Worm (Caenorhabditis elegans) whole organism, L4/young adult: ENCODE results near the gene cut-2.

Experiments
- W03F9.2 ChIP-seq: fragments of 150-350 bp; optimal IDR thresholded peaks from 2 replicates; lab custom pipeline; 2014; ENCODE audit warnings: missing biosample characterization, missing genetic modification characterization
- him-1 ChIP-seq: sonication (generic microtip); optimal IDR thresholded peaks from 2 replicates; lab custom pipeline; 2016; ENCODE audit warnings: missing genotype, missing genetic modification reagents, missing genetic modification characterization, missing compliant biosample characterization

DNA sequence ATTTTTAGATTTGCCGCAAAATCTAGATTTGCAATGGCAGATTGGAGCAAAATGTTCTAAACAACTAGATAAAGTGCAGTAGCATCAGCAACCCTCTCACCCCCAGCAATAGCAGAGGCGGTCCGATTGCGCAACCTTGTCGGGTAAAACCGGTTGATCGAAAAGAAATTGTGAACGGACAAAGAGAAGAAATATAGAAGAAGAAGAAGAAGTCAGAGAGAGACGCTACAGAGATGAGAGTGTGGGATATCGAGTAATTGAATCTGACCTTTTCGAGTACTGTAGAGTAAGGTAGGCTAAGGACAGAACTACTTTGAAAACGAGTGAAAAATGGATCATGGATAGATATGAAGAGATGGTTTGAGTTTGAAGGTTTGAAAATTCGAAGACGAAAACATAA, 38.9 kb upstream of the cut-2 start:
- TF ChIP-seq him-1 (tag; lab: Kevin White, UChicago) (no peak), W03F9.2 (tag; lab: Kevin White, UChicago) (no peak)
